Worm (Caenorhabditis elegans) whole organism, L4 larva: ENCODE data around the gene lact-6.

Source experiments
- D1046.2 ChIP-seq: fragments of 200-800 bp; sonication (Bioruptor generic); IDR thresholded peaks from 2 replicates; pipeline ENCODE4 v1.3.6; 2022; ENCODE audit warnings: missing genetic modification characterization, missing compliant biosample characterization
- F10B5.3 ChIP-seq: sonication (generic microtip); optimal IDR thresholded peaks from 2 replicates; lab custom pipeline; 2016; ENCODE audit warnings: mild to moderate bottlenecking, missing genetic modification characterization, missing compliant biosample characterization
- F26F4.8 ChIP-seq: fragments of 200-800 bp; sonication (Bioruptor generic); conservative IDR thresholded peaks from 2 replicates; pipeline ENCODE4 v1.3.6; 2022; ENCODE audit warnings: missing genetic modification characterization, missing compliant biosample characterization
- Y105C5A.15 ChIP-seq: fragments of 200-800 bp; sonication (Bioruptor generic); IDR thresholded peaks from 2 replicates; pipeline ENCODE4 v1.3.6; 2022; ENCODE audit warnings: missing genetic modification characterization, missing compliant biosample characterization
- aly-2 ChIP-seq: sonication (generic microtip); optimal IDR thresholded peaks from 2 replicates; lab custom pipeline; 2018; ENCODE audit warnings: missing biosample characterization, missing genetic modification characterization
- ceh-28 ChIP-seq: fragments of 150-350 bp; optimal IDR thresholded peaks from 2 replicates; lab custom pipeline; 2014; ENCODE audit warnings: missing biosample characterization, missing genetic modification reagents, missing genetic modification characterization
- ceh-82 ChIP-seq: sonication (generic microtip); optimal IDR thresholded peaks from 2 replicates; lab custom pipeline; 2017; ENCODE audit warnings: missing biosample characterization, missing genetic modification characterization
- daf-16 ChIP-seq, 3 experiments: sonication (generic microtip); optimal IDR thresholded peaks; 2 replicates each; lab custom pipeline; 2016 to 2017; ENCODE audit warnings: missing genetic modification characterization in 3 of 3, missing genetic modification reagents in 3 of 3, mild to moderate bottlenecking in 2 of 3, missing compliant biosample characterization in 2 of 3, missing biosample characterization in 1 of 3, moderate library complexity in 1 of 3
- daf-8 ChIP-seq: fragments of 200-800 bp; sonication (Bioruptor generic); IDR thresholded peaks from 2 replicates; pipeline ENCODE4 v1.3.6; 2022; ENCODE audit warnings: missing genetic modification characterization, missing compliant biosample characterization
- dmd-6 ChIP-seq: fragments of 200-800 bp; sonication (Bioruptor generic); IDR thresholded peaks from 2 replicates; pipeline ENCODE4 v1.3.6; 2022; ENCODE audit warnings: missing genetic modification reagents, missing genetic modification characterization, missing compliant biosample characterization
- dpl-1 ChIP-seq: fragments of 150-350 bp; optimal IDR thresholded peaks from 2 replicates; lab custom pipeline; 2014; ENCODE audit warnings: missing biosample characterization, missing genetic modification reagents, missing genetic modification characterization
- dve-1 ChIP-seq: sonication (generic microtip); optimal IDR thresholded peaks from 2 replicates; lab custom pipeline; 2017; ENCODE audit warnings: antibody characterized with exemption, mild to moderate bottlenecking, missing genetic modification characterization, missing compliant biosample characterization; ENCODE audit not compliant: insufficient read depth
- egl-27 ChIP-seq: sonication (generic microtip); optimal IDR thresholded peaks from 3 replicates; lab custom pipeline; 2017; ENCODE audit warnings: missing biosample characterization, missing genetic modification reagents, missing genetic modification characterization
- hlh-11 ChIP-seq: fragments of 200-800 bp; sonication (Bioruptor generic); optimal IDR thresholded peaks from 2 replicates; lab custom pipeline; 2018; ENCODE audit warnings: mild to moderate bottlenecking, missing genetic modification characterization, missing compliant biosample characterization
- hlh-30 ChIP-seq: sonication (generic microtip); optimal IDR thresholded peaks from 2 replicates; lab custom pipeline; 2017; ENCODE audit warnings: antibody characterized with exemption, mild to moderate bottlenecking, missing genetic modification characterization, missing compliant biosample characterization; ENCODE audit not compliant: insufficient read depth
- hmg-1.1 ChIP-seq: fragments of 200-800 bp; sonication (Bioruptor generic); IDR thresholded peaks from 2 replicates; pipeline ENCODE4 v1.3.6; 2022; ENCODE audit warnings: missing genetic modification reagents, missing genetic modification characterization, missing compliant biosample characterization
- lin-38 ChIP-seq: fragments of 200-800 bp; sonication (Bioruptor generic); IDR thresholded peaks from 2 replicates; pipeline ENCODE4 v1.3.6; 2022; ENCODE audit warnings: missing genetic modification reagents, missing genetic modification characterization, missing compliant biosample characterization
- lir-3 ChIP-seq: sonication (generic microtip); optimal IDR thresholded peaks from 2 replicates; lab custom pipeline; 2016; ENCODE audit warnings: mild to moderate bottlenecking, missing genetic modification characterization, missing compliant biosample characterization
- lsy-2 ChIP-seq, 2 experiments: fragments of 150-350 bp in 1 of 2; sonication (generic microtip) in 1 of 2; optimal IDR thresholded peaks; 2 replicates each; lab custom pipeline; 2014 to 2017; ENCODE audit warnings: missing biosample characterization in 2 of 2, missing genetic modification characterization in 2 of 2
- mdt-29 ChIP-seq: fragments of 200-800 bp; sonication (Bioruptor generic); IDR thresholded peaks from 2 replicates; pipeline ENCODE4 v1.3.6; 2022; ENCODE audit warnings: missing genetic modification reagents, missing genetic modification characterization, missing compliant biosample characterization
- mes-2 ChIP-seq: sonication (generic microtip); optimal IDR thresholded peaks from 2 replicates; lab custom pipeline; 2016; ENCODE audit warnings: missing genotype, mild to moderate bottlenecking, missing genetic modification characterization, missing compliant biosample characterization; ENCODE audit not compliant: poor library complexity, severe bottlenecking
- nhr-25 ChIP-seq: sonication (generic microtip); optimal IDR thresholded peaks from 2 replicates; lab custom pipeline; 2017; ENCODE audit warnings: missing genetic modification characterization, mild to moderate bottlenecking, missing compliant biosample characterization, antibody characterized with exemption, moderate library complexity, borderline replicate concordance; ENCODE audit not compliant: insufficient read depth
- nhr-28 ChIP-seq: fragments of 150-350 bp; optimal IDR thresholded peaks from 2 replicates; lab custom pipeline; 2014; ENCODE audit warnings: missing biosample characterization, missing genetic modification characterization
- nhr-48 ChIP-seq: sonication (generic microtip); optimal IDR thresholded peaks from 2 replicates; lab custom pipeline; 2016; ENCODE audit warnings: mild to moderate bottlenecking, missing genetic modification characterization, missing compliant biosample characterization
- nhr-6 ChIP-seq: fragments of 150-350 bp; optimal IDR thresholded peaks from 2 replicates; lab custom pipeline; 2014; ENCODE audit warnings: missing biosample characterization, missing genetic modification characterization
- nhr-77 ChIP-seq: fragments of 150-350 bp; optimal IDR thresholded peaks from 2 replicates; lab custom pipeline; 2014; ENCODE audit warnings: missing biosample characterization, missing genetic modification characterization
- pha-4 ChIP-seq, 2 experiments: fragments of 150-350 bp in 1 of 2; fragments of 200-800 bp in 1 of 2; sonication (Bioruptor generic) in 1 of 2; IDR thresholded peaks in 1 of 2; optimal IDR thresholded peaks in 1 of 2; 2 replicates each; pipeline versions ENCODE4 v1.3.6 to Lab custom; 2014 to 2022; ENCODE audit warnings: missing genetic modification characterization in 2 of 2, missing genetic modification reagents in 2 of 2, missing biosample characterization in 1 of 2, missing compliant biosample characterization in 1 of 2
- pqm-1 ChIP-seq: sonication (generic microtip); optimal IDR thresholded peaks from 2 replicates; lab custom pipeline; 2017; ENCODE audit warnings: missing biosample characterization, missing genetic modification characterization
- snpc-1.2 ChIP-seq: fragments of 200-800 bp; sonication (Bioruptor generic); IDR thresholded peaks from 2 replicates; pipeline ENCODE4 v1.3.6; 2022; ENCODE audit warnings: missing genetic modification reagents, missing genetic modification characterization, missing compliant biosample characterization
- spr-1 ChIP-seq: sonication (generic microtip); optimal IDR thresholded peaks from 2 replicates; lab custom pipeline; 2016; ENCODE audit warnings: mild to moderate bottlenecking, missing genetic modification characterization, missing compliant biosample characterization
- unc-130 ChIP-seq: sonication (generic microtip); optimal IDR thresholded peaks from 2 replicates; lab custom pipeline; 2016; ENCODE audit warnings: missing genetic modification reagents, missing genetic modification characterization, missing compliant biosample characterization
- unc-62 ChIP-seq, 3 experiments: fragments of 150-350 bp in 1 of 3; sonication (generic microtip); optimal IDR thresholded peaks in 2 of 3; peaks in 1 of 3; 1 replicate in 1 of 3; 2 replicates in 2 of 3; lab custom pipeline; 2014 to 2017; ENCODE audit warnings: missing biosample characterization in 3 of 3, missing genetic modification characterization in 3 of 3, missing genetic modification reagents in 3 of 3, missing genotype in 1 of 3

The lact-6 gene

DNA sequence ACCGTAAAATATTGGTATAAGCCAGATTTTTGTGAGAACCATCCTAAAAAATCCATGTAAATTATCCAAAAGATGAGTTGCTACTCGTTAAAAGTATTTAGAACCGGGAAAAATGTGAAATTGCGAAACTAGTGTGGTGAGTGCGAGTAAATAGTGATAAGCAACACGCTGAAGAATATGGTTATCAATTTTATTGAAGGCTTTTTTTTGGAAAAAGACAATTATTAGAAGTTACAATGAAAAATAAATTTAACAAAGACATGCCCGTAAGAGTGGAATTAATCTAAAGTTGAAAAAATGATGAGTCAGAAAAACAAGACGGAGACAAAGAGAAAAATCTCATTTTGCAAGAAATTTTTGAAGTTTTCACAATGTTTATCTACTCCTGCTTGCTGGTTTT is 34.7 kb upstream of the lact-6 start, which contains the start of gene F11E6.6:
F11E6.6 (minus strand) TSS at position 101 of the 400 bp plus-strand sequence.
- no peak for TF ChIP-seq daf-8 (GFP tag; lab: Robert Waterston, UW)
- peak; percentile 23 for TF ChIP-seq nhr-77 (tag; lab: Kevin White, UChicago)
- TF ChIP-seq dmd-6: 0 out of 2 replicates have a peak, but pooled peaks have one; percentile 8
- TF ChIP-seq lir-3 (tag; lab: Kevin White, UChicago): no peak
- TF ChIP-seq pqm-1 (tag; lab: Kevin White, UChicago): peak; percentile 46
- TF ChIP-seq ceh-82 (tag; lab: Kevin White, UChicago): no peak
- no peak for TF ChIP-seq daf-16 (GFP tag; optimal IDR thresholded peaks at IDR 0.05; lab: Kevin White, UChicago)
- TF ChIP-seq daf-16 (tag; optimal IDR thresholded peaks at IDR 0.05; lab: Kevin White, UChicago): peak; percentile 23

DNA sequence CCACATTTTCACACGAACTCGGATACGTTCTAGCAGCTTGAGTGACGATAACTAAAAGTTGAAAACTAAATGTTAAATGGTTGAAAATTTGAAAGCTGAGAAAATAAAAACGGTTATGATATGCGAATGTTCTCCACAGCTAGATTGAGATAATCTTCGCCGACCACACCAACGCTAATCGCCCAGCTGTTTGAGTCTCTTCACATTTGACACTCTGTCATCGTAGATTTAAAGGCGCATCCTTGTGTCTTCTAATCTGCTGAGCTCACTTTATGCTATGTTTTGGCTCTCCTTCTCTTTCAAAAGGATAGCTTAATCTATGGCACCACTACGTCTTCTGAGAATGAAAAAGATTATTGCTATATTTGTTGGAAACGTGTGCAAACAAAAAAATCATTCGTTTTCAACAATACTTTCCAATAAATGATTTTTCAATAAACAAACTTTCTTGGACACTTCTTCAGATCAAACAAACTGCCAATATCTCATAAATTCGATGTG is 32.0 kb upstream of the lact-6 start, which contains the start of gene F11E6.10:
F11E6.10 (minus strand) TSS at position 51 of the 501 bp plus-strand sequence.
- TF ChIP-seq daf-16 (GFP tag; optimal IDR thresholded peaks at IDR 0.05; lab: Kevin White, UChicago) (no peak), daf-16 (tag; optimal IDR thresholded peaks at IDR 0.05; lab: Kevin White, UChicago) (no peak), F10B5.3 (tag; lab: Kevin White, UChicago) (no peak), aly-2 (tag; lab: Kevin White, UChicago) (no peak), F26F4.8 (no peak), D1046.2 (no peak), mdt-29 (GFP tag; lab: Robert Waterston, UW) (no peak), ceh-28 (tag; lab: Kevin White, UChicago) (no peak), unc-62 (GFP tag; optimal IDR thresholded peaks at IDR 0.05 in 1 of 2; lab: Kevin White, UChicago) (no peak), unc-62 (tag; optimal IDR thresholded peaks at IDR 0.05; lab: Kevin White, UChicago) (no peak)
- TF ChIP-seq, all 104 proteins: peak for 0

DNA sequence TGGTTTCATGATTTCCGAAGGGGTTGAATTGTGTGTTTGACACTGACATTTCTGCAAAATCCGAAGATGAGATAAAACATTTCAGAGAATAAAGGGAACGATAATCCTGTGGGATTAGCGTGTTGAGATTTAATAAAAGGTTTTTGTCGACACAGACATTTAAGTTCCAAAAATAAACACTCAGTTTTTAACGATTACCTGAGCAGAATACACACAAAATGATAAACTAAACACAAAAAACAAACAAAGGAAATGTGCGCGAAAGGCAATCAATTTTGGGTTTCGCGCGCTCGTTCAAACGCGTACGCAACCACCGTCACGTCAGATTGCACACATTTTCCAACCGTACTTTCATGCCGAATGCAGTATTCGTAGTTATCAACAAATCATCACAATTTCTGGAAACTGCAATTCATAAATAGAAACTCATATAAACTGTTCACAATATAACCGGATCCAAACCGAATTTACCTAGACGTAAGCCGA is 30.1 kb upstream of the lact-6 start, which contains the start of gene rif-1.1:
rif-1.1 (minus strand) TSS at position 51 of the 486 bp plus-strand sequence.
- TF ChIP-seq unc-62 (GFP tag; optimal IDR thresholded peaks at IDR 0.05 in 1 of 2; lab: Kevin White, UChicago) (peak in 1 of 2 experiments; percentile 79), unc-62 (tag; optimal IDR thresholded peaks at IDR 0.05; lab: Kevin White, UChicago) (no peak), nhr-48 (no peak), pha-4 (GFP tag; IDR thresholded peaks at IDR 0.05; lab: Robert Waterston, UW) (no peak), pha-4 (tag; optimal IDR thresholded peaks at IDR 0.05; lab: Kevin White, UChicago) (peak; percentile 47), dpl-1 (GFP tag; lab: Kevin White, UChicago) (peak; percentile 84), snpc-1.2 (GFP tag; lab: Robert Waterston, UW) (peak; percentile 76), nhr-6 (peak; percentile 1), hmg-1.1 (0 out of 2 replicates have a peak, but pooled peaks have one; percentile 36), dve-1 (tag; lab: Kevin White, UChicago) (peak; percentile 45), lin-38 (GFP tag; lab: Robert Waterston, UW) (peak; percentile 29), unc-130 (GFP tag; lab: Kevin White, UChicago) (peak; percentile 47), daf-16 (GFP tag; optimal IDR thresholded peaks at IDR 0.05; lab: Kevin White, UChicago) (no peak), daf-16 (tag; optimal IDR thresholded peaks at IDR 0.05; lab: Kevin White, UChicago) (peak; percentile 51), nhr-28 (tag; lab: Kevin White, UChicago) (peak; percentile 75), mdt-29 (GFP tag; lab: Robert Waterston, UW) (no peak), dmd-6 (peak; percentile 22; the same call in 1 of the 2 replicates), Y105C5A.15 (no peak), lsy-2 (tag; optimal IDR thresholded peaks at IDR 0.05; lab: Kevin White, UChicago) (peak in 1 of 2 experiments; percentile 85), hlh-11 (tag; lab: Kevin White, UChicago) (peak; percentile 37), mes-2 (tag; lab: Kevin White, UChicago) (peak; percentile 79), hlh-30 (no peak)

DNA sequence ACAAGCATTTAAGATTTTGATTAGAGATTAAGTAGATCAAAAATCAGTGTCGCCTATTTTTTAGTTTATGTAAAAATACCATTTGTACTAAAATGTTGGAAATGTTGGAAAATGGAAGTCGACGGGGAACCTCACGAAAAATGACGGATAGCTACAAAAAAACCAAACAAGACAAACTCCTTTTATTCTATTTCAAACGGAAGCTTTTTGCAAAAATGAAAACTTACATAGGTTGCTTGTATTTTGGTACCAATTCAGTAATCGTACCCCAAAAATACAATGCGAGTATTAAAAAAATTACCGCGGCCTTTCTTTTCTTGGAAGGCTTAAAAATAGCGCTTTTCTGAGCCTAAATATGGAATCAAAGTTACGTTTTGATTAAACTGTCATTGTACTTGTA is 22.8 kb upstream of the lact-6 start:
- TF ChIP-seq nhr-25 (tag; lab: Kevin White, UChicago): no peak
- no peak for TF ChIP-seq egl-27 (tag; lab: Kevin White, UChicago)
- TF ChIP-seq unc-62 (GFP tag; optimal IDR thresholded peaks at IDR 0.05 in 1 of 2; lab: Kevin White, UChicago): peak in 1 of 2 experiments; percentile 94
- no peak for TF ChIP-seq unc-62 (tag; optimal IDR thresholded peaks at IDR 0.05; lab: Kevin White, UChicago)
- no peak for TF ChIP-seq spr-1 (tag; lab: Kevin White, UChicago)
